Fruit fly (Drosophila melanogaster): ENCODE results near the gene Polr2C.
A peak's percentile ranks its signal among the peaks of the same experiment; 100 is the strongest.

Polr2C gene

DNA sequence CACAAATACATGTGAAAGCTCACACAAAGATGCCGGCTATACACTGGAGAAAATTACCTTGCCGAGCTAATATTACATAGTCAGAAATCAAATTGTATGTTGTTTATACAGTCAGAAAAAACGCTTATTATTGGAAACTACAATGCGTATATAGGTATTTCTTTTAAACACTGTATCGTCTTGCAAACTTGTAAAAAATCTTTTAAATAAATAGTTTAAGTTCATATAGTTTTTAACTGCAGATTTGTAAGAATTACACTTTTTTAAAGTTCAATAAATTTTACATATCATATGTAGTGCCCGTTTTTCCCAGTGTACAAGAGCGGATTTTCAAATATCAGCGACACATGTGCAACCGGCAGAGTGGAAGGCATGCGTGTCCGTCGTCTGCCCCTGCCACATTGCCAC is 6.6 kb downstream of the Polr2C start (continued):
- TF ChIP-seq wdn (GFP tag; IDR thresholded peaks at IDR 0.05) = 0 out of 2 replicates have a peak, but pooled peaks have one; percentile 42
- TF ChIP-seq disco-r (GFP tag; optimal IDR thresholded peaks at IDR 0.05) = peak; percentile 42
- TF ChIP-seq CG1792 (GFP tag; optimal IDR thresholded peaks at IDR 0.05) = peak; percentile 73
- TF ChIP-seq danr (GFP tag; IDR thresholded peaks at IDR 0.05) = peak; percentile 74
- TF ChIP-seq CG34224 (GFP tag; IDR thresholded peaks at IDR 0.05; ENCODE audit: partially characterized antibody) = no peak
- peak; percentile 56 for TF ChIP-seq trh (GFP tag; optimal IDR thresholded peaks at IDR 0.05)
- TF ChIP-seq Atf-2 (GFP tag; optimal IDR thresholded peaks at IDR 0.05) = peak; percentile 86
- peak; percentile 96 for TF ChIP-seq nmo (GFP tag; optimal IDR thresholded peaks at IDR 0.05)
- TF ChIP-seq CG2202 (tag; optimal IDR thresholded peaks at IDR 0.05) = peak; percentile 59
- peak; percentile 66; the same call in 1 of the 2 replicates for TF ChIP-seq CG32532 (GFP tag; IDR thresholded peaks at IDR 0.05)
- TF ChIP-seq sisA (GFP tag; IDR thresholded peaks at IDR 0.05) = peak; percentile 80
- peak; percentile 92 for TF ChIP-seq CG4820 (GFP tag; optimal IDR thresholded peaks at IDR 0.05)
- peak; percentile 68 for TF ChIP-seq Dip3 (GFP tag; optimal IDR thresholded peaks at IDR 0.05)
- no peak for TF ChIP-seq Tbp (GFP tag; optimal IDR thresholded peaks at IDR 0.05)
- TF ChIP-seq maf-S (GFP tag; optimal IDR thresholded peaks at IDR 0.05) = peak; percentile 52
- TF ChIP-seq D19B (GFP tag; optimal IDR thresholded peaks at IDR 0.05) = peak; percentile 39
- no peak for TF ChIP-seq ftz-f1 (GFP tag; optimal IDR thresholded peaks at IDR 0.05)
- TF ChIP-seq Hr3 (GFP tag; optimal IDR thresholded peaks at IDR 0.05) = peak; percentile 60
- peak; percentile 67 for TF ChIP-seq Chrac-16 (GFP tag; optimal IDR thresholded peaks at IDR 0.05)
- TF ChIP-seq nom (GFP tag; optimal IDR thresholded peaks at IDR 0.05) = peak; percentile 49
- TF ChIP-seq CG5953 (GFP tag; IDR thresholded peaks at IDR 0.05) = peak; percentile 61
- TF ChIP-seq vfl (GFP tag; optimal IDR thresholded peaks at IDR 0.05) = peak; percentile 13
- TF ChIP-seq CG13894 (tag; optimal IDR thresholded peaks at IDR 0.05) = no peak
- peak in 1 of 2 experiments; percentile 93 for TF ChIP-seq Eip74EF (GFP tag; optimal IDR thresholded peaks at IDR 0.05)
- TF ChIP-seq MTF-1 (GFP tag; optimal IDR thresholded peaks at IDR 0.05; ENCODE audit: borderline replicate concordance) = no peak
- TF ChIP-seq Nf-YC (tag; optimal IDR thresholded peaks at IDR 0.05) = peak; percentile 18
- TF ChIP-seq CG7745 (tag; optimal IDR thresholded peaks at IDR 0.05) = no peak
- peak; percentile 68 for TF ChIP-seq E2f1 (GFP tag; IDR thresholded peaks at IDR 0.05)
- TF ChIP-seq NfI (GFP tag; optimal IDR thresholded peaks at IDR 0.05) = peak; percentile 78
- TF ChIP-seq CG4617 (GFP tag; optimal IDR thresholded peaks at IDR 0.05; ENCODE audit: borderline replicate concordance) = peak; percentile 27
- peak; percentile 59 for TF ChIP-seq CG32772 (GFP tag; IDR thresholded peaks at IDR 0.05)
- peak; percentile 61 for TF ChIP-seq HHEX (GFP tag; optimal IDR thresholded peaks at IDR 0.05)
- peak; percentile 76 for TF ChIP-seq CG14014 (GFP tag; IDR thresholded peaks at IDR 0.05)
- peak; percentile 84 for TF ChIP-seq CG12155 (GFP tag; optimal IDR thresholded peaks at IDR 0.05)
- peak; percentile 69 for TF ChIP-seq trem (tag; optimal IDR thresholded peaks at IDR 0.05)
- peak; percentile 65 for TF ChIP-seq ind (GFP tag; optimal IDR thresholded peaks at IDR 0.05)
- no peak for TF ChIP-seq pzg (GFP tag; optimal IDR thresholded peaks at IDR 0.05)
- no peak for TF ChIP-seq CG15073 (GFP tag; optimal IDR thresholded peaks at IDR 0.05)
- no peak for TF ChIP-seq grn (GFP tag; optimal IDR thresholded peaks at IDR 0.05)
- peak; percentile 8; the same call in 1 of the 2 replicates for TF ChIP-seq CG6272 (GFP tag; IDR thresholded peaks at IDR 0.05)
- TF ChIP-seq lov (optimal IDR thresholded peaks at IDR 0.05) = no peak
- TF ChIP-seq lov (GFP tag; IDR thresholded peaks at IDR 0.05) = no peak
- TF ChIP-seq Doc2 (GFP tag; IDR thresholded peaks at IDR 0.05) = no peak
- peak; percentile 25 for TF ChIP-seq CG8281 (tag; optimal IDR thresholded peaks at IDR 0.05)
- TF ChIP-seq gcm2 (GFP tag; optimal IDR thresholded peaks at IDR 0.05) = peak; percentile 40
- TF ChIP-seq sqz (GFP tag; optimal IDR thresholded peaks at IDR 0.05) = peak; percentile 14
- TF ChIP-seq kah (GFP tag; optimal IDR thresholded peaks at IDR 0.05) = peak; percentile 22
- 0 out of 2 replicates have a peak, but pooled peaks have one; percentile 24 for TF ChIP-seq Dip2 (GFP tag; IDR thresholded peaks at IDR 0.05)
- TF ChIP-seq CG14050 (GFP tag; IDR thresholded peaks at IDR 0.05) = peak; percentile 83
- peak; percentile 81 for TF ChIP-seq CG18599 (GFP tag; optimal IDR thresholded peaks at IDR 0.05)
- TF ChIP-seq pho (GFP tag; optimal IDR thresholded peaks at IDR 0.05) = peak; percentile 72

All from whole organism, embryonic.